Worm (Caenorhabditis elegans): ENCODE data around the gene coq-6.

The coq-6 gene

ce11 chrV:9346804-9347203, 10.2 kb downstream of the coq-6 start, which contains the start of the genes K07B1.7 and try-5:
K07B1.7 (minus strand) TSS chrV:9346962.
try-5 (plus strand) TSS chrV:9347044.
- TF ChIP-seq F13H6.1 (tag; optimal IDR thresholded peaks at IDR 0.05): no peak
- no peak for TF ChIP-seq skn-1 (tag; optimal IDR thresholded peaks at IDR 0.05)
- TF ChIP-seq ama-1 (optimal IDR thresholded peaks at IDR 0.05): peak; percentile 64
- peak; percentile 88 for TF ChIP-seq R02D3.7 (tag; optimal IDR thresholded peaks at IDR 0.05)
- peak; percentile 26 for TF ChIP-seq lin-13 (GFP tag; optimal IDR thresholded peaks at IDR 0.05)
- peak; percentile 7 for TF ChIP-seq fos-1 (tag; optimal IDR thresholded peaks at IDR 0.05)
- no peak for TF ChIP-seq nhr-77 (tag; optimal IDR thresholded peaks at IDR 0.05)
- TF ChIP-seq crh-2 (tag; optimal IDR thresholded peaks at IDR 0.05): peak; percentile 53
- TF ChIP-seq zag-1 (tag; optimal IDR thresholded peaks at IDR 0.05): no peak
- TF ChIP-seq nhr-21 (tag; optimal IDR thresholded peaks at IDR 0.05): peak; percentile 57
- TF ChIP-seq ZK546.5 (tag; optimal IDR thresholded peaks at IDR 0.05): no peak
- no peak for TF ChIP-seq snpc-4 (tag; optimal IDR thresholded peaks at IDR 0.05)
- TF ChIP-seq nhr-25 (tag; optimal IDR thresholded peaks at IDR 0.05): no peak
- no peak for TF ChIP-seq mbf-1 (tag; optimal IDR thresholded peaks at IDR 0.05)
- no peak for TF ChIP-seq ceh-16 (tag; optimal IDR thresholded peaks at IDR 0.05)
- TF ChIP-seq sma-3 (GFP tag; optimal IDR thresholded peaks at IDR 0.05): peak; percentile 36
- TF ChIP-seq alr-1 (tag; optimal IDR thresholded peaks at IDR 0.05): no peak
- TF ChIP-seq nhr-129 (tag; optimal IDR thresholded peaks at IDR 0.05): peak; percentile 79
- TF ChIP-seq ztf-1 (GFP tag; conservative IDR thresholded peaks at IDR 0.05): no peak
- TF ChIP-seq nhr-10 (tag; optimal IDR thresholded peaks at IDR 0.05): no peak
- no peak for TF ChIP-seq unc-39 (tag; optimal IDR thresholded peaks at IDR 0.05)
- no peak for TF ChIP-seq aly-2 (tag; optimal IDR thresholded peaks at IDR 0.05)
- no peak for TF ChIP-seq nhr-237 (tag; optimal IDR thresholded peaks at IDR 0.05)
- TF ChIP-seq nhr-6 (tag; optimal IDR thresholded peaks at IDR 0.05): peak; percentile 29
- TF ChIP-seq egl-27 (tag; optimal IDR thresholded peaks at IDR 0.05): peak; percentile 29
- peak; percentile 94 for TF ChIP-seq unc-55 (GFP tag; optimal IDR thresholded peaks at IDR 0.05)
- no peak for TF ChIP-seq sem-4 (tag; optimal IDR thresholded peaks at IDR 0.05)
- TF ChIP-seq elt-1 (tag; optimal IDR thresholded peaks at IDR 0.05): no peak
- TF ChIP-seq elt-3 (tag; optimal IDR thresholded peaks at IDR 0.05): no peak
- no peak for TF ChIP-seq blmp-1 (tag; optimal IDR thresholded peaks at IDR 0.05; ENCODE audit: insufficient read depth)
- TF ChIP-seq lsy-2 (tag; optimal IDR thresholded peaks at IDR 0.05): peak in 1 of 2 experiments; percentile 80
- TF ChIP-seq unc-62 (GFP tag; optimal IDR thresholded peaks at IDR 0.05): no peak
- no peak for TF ChIP-seq mdl-1 (tag; optimal IDR thresholded peaks at IDR 0.05)
- no peak for TF ChIP-seq nhr-12 (tag; optimal IDR thresholded peaks at IDR 0.05)
- TF ChIP-seq lin-11 (tag; optimal IDR thresholded peaks at IDR 0.05): no peak
- no peak for TF ChIP-seq mab-5 (tag; optimal IDR thresholded peaks at IDR 0.05)
- TF ChIP-seq ztf-11 (tag; optimal IDR thresholded peaks at IDR 0.05): no peak
- no peak for TF ChIP-seq ztf-4 (tag; optimal IDR thresholded peaks at IDR 0.05)
- TF ChIP-seq C34F6.9 (tag; optimal IDR thresholded peaks at IDR 0.05): peak; percentile 83
- peak; percentile 18 for TF ChIP-seq sma-9 (GFP tag; optimal IDR thresholded peaks at IDR 0.05)
- TF ChIP-seq sma-9 (tag; optimal IDR thresholded peaks at IDR 0.05): no peak
- TF ChIP-seq nhr-11 (tag; optimal IDR thresholded peaks at IDR 0.05): no peak
- no peak for TF ChIP-seq lin-39 (tag; optimal IDR thresholded peaks at IDR 0.05)
- TF ChIP-seq nhr-23 (tag; optimal IDR thresholded peaks at IDR 0.05): no peak
- TF ChIP-seq peb-1 (tag; optimal IDR thresholded peaks at IDR 0.05): no peak
- TF ChIP-seq dmd-4 (tag; optimal IDR thresholded peaks at IDR 0.05): no peak
- TF ChIP-seq gmeb-1 (tag; optimal IDR thresholded peaks at IDR 0.05): peak; percentile 95
- no peak for TF ChIP-seq Y55F3AM.14 (GFP tag; optimal IDR thresholded peaks at IDR 0.05)
- TF ChIP-seq ceh-82 (tag; optimal IDR thresholded peaks at IDR 0.05): no peak
